Worm (Caenorhabditis elegans): ENCODE data around the gene twk-28.

- TF ChIP-seq nhr-28 (tag; optimal IDR thresholded peaks at IDR 0.05) (peak; percentile 65), skn-1 (tag; optimal IDR thresholded peaks at IDR 0.05) (no peak)
These were observed 4.8 kb upstream of the twk-28 start, which contains the start of gene ets-10 for ce11 chrX:4283989-4284388.
